Worm (Caenorhabditis elegans) whole organism, late embryonic: ENCODE data around the gene rfl-1.

Experiments
- C08G9.2 ChIP-seq: sonication (generic microtip); optimal IDR thresholded peaks from 2 replicates; lab custom pipeline; 2016; ENCODE audit warnings: mild to moderate bottlenecking, missing genetic modification characterization, moderate library complexity, missing compliant biosample characterization
- K02D7.2 ChIP-seq: sonication (generic microtip); optimal IDR thresholded peaks from 2 replicates; lab custom pipeline; 2017; ENCODE audit warnings: mild to moderate bottlenecking, missing genetic modification characterization, missing compliant biosample characterization
- K09A11.1 ChIP-seq: sonication (generic microtip); optimal IDR thresholded peaks from 2 replicates; lab custom pipeline; 2017; ENCODE audit warnings: antibody characterized with exemption, mild to moderate bottlenecking, missing genetic modification characterization, missing compliant biosample characterization; ENCODE audit not compliant: insufficient read depth
- ahr-1 ChIP-seq: sonication (generic microtip); optimal IDR thresholded peaks from 2 replicates; lab custom pipeline; 2016; ENCODE audit warnings: missing genetic modification characterization, missing compliant biosample characterization
- ceh-14 ChIP-seq: sonication (generic microtip); optimal IDR thresholded peaks from 2 replicates; lab custom pipeline; 2016; ENCODE audit warnings: missing genotype, missing genetic modification characterization, missing compliant biosample characterization
- ceh-22 ChIP-seq: sonication (generic microtip); optimal IDR thresholded peaks from 2 replicates; lab custom pipeline; 2017; ENCODE audit warnings: missing biosample characterization, missing genetic modification characterization
- ceh-31 ChIP-seq: sonication (generic microtip); optimal IDR thresholded peaks from 2 replicates; lab custom pipeline; 2016; ENCODE audit warnings: missing genetic modification characterization, missing compliant biosample characterization
- ceh-34 ChIP-seq: sonication (generic microtip); optimal IDR thresholded peaks from 2 replicates; lab custom pipeline; 2016; ENCODE audit warnings: mild to moderate bottlenecking, missing genetic modification characterization, missing compliant biosample characterization
- ceh-48 ChIP-seq: sonication (generic microtip); optimal IDR thresholded peaks from 2 replicates; lab custom pipeline; 2016; ENCODE audit warnings: missing genetic modification characterization, inconsistent platforms, missing compliant biosample characterization
- ceh-6 ChIP-seq: fragments of 200-800 bp; sonication (Bioruptor generic); optimal IDR thresholded peaks from 2 replicates; lab custom pipeline; 2018; ENCODE audit warnings: mild to moderate bottlenecking, missing genetic modification characterization, missing compliant biosample characterization
- dve-1 ChIP-seq: sonication (generic microtip); optimal IDR thresholded peaks from 2 replicates; lab custom pipeline; 2017; ENCODE audit warnings: antibody characterized with exemption, mild to moderate bottlenecking, missing genetic modification characterization, missing compliant biosample characterization
- fax-1 ChIP-seq: sonication (generic microtip); optimal IDR thresholded peaks from 2 replicates; lab custom pipeline; 2016; ENCODE audit warnings: missing genotype, missing genetic modification characterization, missing compliant biosample characterization
- fkh-6 ChIP-seq: sonication (generic microtip); optimal IDR thresholded peaks from 2 replicates; lab custom pipeline; 2016; ENCODE audit warnings: missing genetic modification characterization, missing compliant biosample characterization
- gmeb-2 ChIP-seq: sonication (generic microtip); optimal IDR thresholded peaks from 2 replicates; lab custom pipeline; 2016; ENCODE audit warnings: missing genetic modification characterization, inconsistent platforms, missing compliant biosample characterization
- hlh-13 ChIP-seq: fragments of 200-800 bp; sonication (Bioruptor generic); optimal IDR thresholded peaks from 2 replicates; lab custom pipeline; 2018; ENCODE audit warnings: mild to moderate bottlenecking, missing genetic modification characterization, missing compliant biosample characterization
- hlh-30 ChIP-seq: sonication (generic microtip); optimal IDR thresholded peaks from 2 replicates; lab custom pipeline; 2017; ENCODE audit warnings: antibody characterized with exemption, missing genetic modification characterization, missing compliant biosample characterization; ENCODE audit not compliant: insufficient read depth
- hlh-8 ChIP-seq: sonication (generic microtip); optimal IDR thresholded peaks from 2 replicates; lab custom pipeline; 2016; ENCODE audit warnings: missing genotype, missing genetic modification characterization, missing compliant biosample characterization
- lim-6 ChIP-seq: sonication (generic microtip); optimal IDR thresholded peaks from 2 replicates; lab custom pipeline; 2016; ENCODE audit warnings: missing genetic modification characterization, missing compliant biosample characterization
- mec-3 ChIP-seq: sonication (generic microtip); optimal IDR thresholded peaks from 2 replicates; lab custom pipeline; 2016; ENCODE audit warnings: borderline replicate concordance, missing genetic modification characterization, missing compliant biosample characterization
- nhr-11 ChIP-seq: fragments of 150-350 bp; optimal IDR thresholded peaks from 2 replicates; lab custom pipeline; 2014; ENCODE audit warnings: missing biosample characterization, missing genetic modification characterization
- nhr-232 ChIP-seq: sonication (generic microtip); optimal IDR thresholded peaks from 2 replicates; lab custom pipeline; 2016; ENCODE audit warnings: missing genetic modification characterization, missing compliant biosample characterization
- pag-3 ChIP-seq: sonication (generic microtip); optimal IDR thresholded peaks from 2 replicates; lab custom pipeline; 2016; ENCODE audit warnings: missing compliant biosample characterization, missing genetic modification characterization, borderline replicate concordance
- pat-9 ChIP-seq: fragments of 200-800 bp; sonication (Bioruptor generic); optimal IDR thresholded peaks from 2 replicates; lab custom pipeline; 2018; ENCODE audit warnings: mild to moderate bottlenecking, missing genetic modification characterization, moderate library complexity, missing compliant biosample characterization
- pha-2 ChIP-seq: sonication (generic microtip); optimal IDR thresholded peaks from 2 replicates; lab custom pipeline; 2017; ENCODE audit warnings: mild to moderate bottlenecking, missing genetic modification characterization, missing compliant biosample characterization
- pha-4 ChIP-seq: fragments of 150-350 bp; optimal IDR thresholded peaks from 2 replicates; lab custom pipeline; 2018; ENCODE audit warnings: missing biosample characterization, missing genetic modification reagents, missing genetic modification characterization
- pros-1 ChIP-seq: fragments of 150-350 bp; optimal IDR thresholded peaks from 2 replicates; lab custom pipeline; 2014; ENCODE audit warnings: missing biosample characterization, missing genetic modification reagents, missing genetic modification characterization
- ref-2 ChIP-seq: sonication (generic microtip); optimal IDR thresholded peaks from 2 replicates; lab custom pipeline; 2016; ENCODE audit warnings: missing genetic modification characterization, missing compliant biosample characterization
- sox-4 ChIP-seq: sonication (generic microtip); optimal IDR thresholded peaks from 2 replicates; lab custom pipeline; 2017; ENCODE audit warnings: mild to moderate bottlenecking, missing genetic modification characterization, inconsistent platforms, missing compliant biosample characterization
- unc-3 ChIP-seq, 2 experiments: fragments of 200-800 bp in 1 of 2; sonication (Bioruptor generic) in 1 of 2; sonication (generic microtip) in 1 of 2; conservative IDR thresholded peaks in 1 of 2; optimal IDR thresholded peaks in 1 of 2; 2 replicates each; pipeline versions ENCODE4 v1.3.6 to Lab custom; 2016 to 2022; ENCODE audit warnings: missing compliant biosample characterization in 2 of 2, missing genetic modification characterization in 2 of 2, missing genetic modification reagents in 1 of 2
- unc-42 ChIP-seq: sonication (generic microtip); optimal IDR thresholded peaks from 2 replicates; lab custom pipeline; 2016; ENCODE audit warnings: missing genotype, missing genetic modification characterization, missing compliant biosample characterization
- unc-55 ChIP-seq: sonication (generic microtip); optimal IDR thresholded peaks from 2 replicates; lab custom pipeline; 2017; ENCODE audit warnings: missing biosample characterization, missing genetic modification reagents, missing genetic modification characterization
- zip-5 ChIP-seq: sonication (generic microtip); optimal IDR thresholded peaks from 2 replicates; lab custom pipeline; 2016; ENCODE audit warnings: missing genetic modification characterization, missing compliant biosample characterization

rfl-1 gene

ce11 chrIII:7030044-7030804, 9.2 kb downstream of the rfl-1 start (continued):
- TF ChIP-seq hlh-13 (no peak), pha-2 (tag; lab: Kevin White, UChicago) (peak; percentile 39), C08G9.2 (tag; lab: Kevin White, UChicago) (no peak), nhr-232 (tag; lab: Kevin White, UChicago) (peak; percentile 35), K09A11.1 (no peak), dve-1 (tag; lab: Kevin White, UChicago) (peak; percentile 45), ceh-48 (tag; lab: Kevin White, UChicago) (no peak), pag-3 (no peak), unc-3 (GFP tag; conservative IDR thresholded peaks at IDR 0.05; lab: Robert Waterston, UW) (no peak), unc-3 (tag; optimal IDR thresholded peaks at IDR 0.05; lab: Kevin White, UChicago) (peak; percentile 9), ceh-14 (tag; lab: Kevin White, UChicago) (no peak), pha-4 (tag; lab: Kevin White, UChicago) (no peak), ceh-31 (tag; lab: Kevin White, UChicago) (no peak), lim-6 (tag; lab: Kevin White, UChicago) (no peak), ref-2 (tag; lab: Kevin White, UChicago) (peak; percentile 12), K02D7.2 (no peak), hlh-30 (tag; lab: Kevin White, UChicago) (no peak)

DNA sequence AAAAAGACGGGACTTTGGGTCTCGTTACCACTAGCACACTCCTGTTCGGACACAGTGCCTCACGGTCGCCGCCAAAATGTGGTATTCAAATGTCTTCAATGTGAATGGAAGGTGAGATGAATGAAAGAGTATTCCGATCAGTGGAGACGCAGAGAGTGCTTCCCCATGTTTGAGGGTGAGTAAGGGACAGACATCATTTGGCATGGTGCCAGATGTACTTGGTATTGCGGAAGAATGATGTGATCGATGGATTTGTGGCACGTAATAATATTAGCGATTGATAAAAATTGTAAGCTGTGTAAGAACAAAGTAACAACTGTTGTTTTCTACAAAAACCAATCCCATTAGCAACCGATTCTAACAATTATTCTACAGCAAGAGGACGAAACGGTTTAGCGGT, 11.1 kb downstream of the rfl-1 start:
- TF ChIP-seq pha-4 (tag; lab: Kevin White, UChicago) = no peak
- TF ChIP-seq hlh-8 (tag; lab: Kevin White, UChicago) = no peak
- no peak for TF ChIP-seq mec-3 (tag; lab: Kevin White, UChicago)
- TF ChIP-seq ahr-1 (tag; lab: Kevin White, UChicago) = no peak
- TF ChIP-seq fkh-6 = no peak
- no peak for TF ChIP-seq unc-42 (tag; lab: Kevin White, UChicago)
- TF ChIP-seq nhr-11 (tag; lab: Kevin White, UChicago) = no peak
- no peak for TF ChIP-seq ceh-6 (GFP tag; lab: Kevin White, UChicago)
- TF ChIP-seq sox-4 (tag; lab: Kevin White, UChicago) = no peak
- no peak for TF ChIP-seq ceh-22 (tag; lab: Kevin White, UChicago)
- TF ChIP-seq gmeb-2 = no peak
- no peak for TF ChIP-seq pros-1 (tag; lab: Kevin White, UChicago)
- TF ChIP-seq fax-1 (tag; lab: Kevin White, UChicago) = no peak

DNA sequence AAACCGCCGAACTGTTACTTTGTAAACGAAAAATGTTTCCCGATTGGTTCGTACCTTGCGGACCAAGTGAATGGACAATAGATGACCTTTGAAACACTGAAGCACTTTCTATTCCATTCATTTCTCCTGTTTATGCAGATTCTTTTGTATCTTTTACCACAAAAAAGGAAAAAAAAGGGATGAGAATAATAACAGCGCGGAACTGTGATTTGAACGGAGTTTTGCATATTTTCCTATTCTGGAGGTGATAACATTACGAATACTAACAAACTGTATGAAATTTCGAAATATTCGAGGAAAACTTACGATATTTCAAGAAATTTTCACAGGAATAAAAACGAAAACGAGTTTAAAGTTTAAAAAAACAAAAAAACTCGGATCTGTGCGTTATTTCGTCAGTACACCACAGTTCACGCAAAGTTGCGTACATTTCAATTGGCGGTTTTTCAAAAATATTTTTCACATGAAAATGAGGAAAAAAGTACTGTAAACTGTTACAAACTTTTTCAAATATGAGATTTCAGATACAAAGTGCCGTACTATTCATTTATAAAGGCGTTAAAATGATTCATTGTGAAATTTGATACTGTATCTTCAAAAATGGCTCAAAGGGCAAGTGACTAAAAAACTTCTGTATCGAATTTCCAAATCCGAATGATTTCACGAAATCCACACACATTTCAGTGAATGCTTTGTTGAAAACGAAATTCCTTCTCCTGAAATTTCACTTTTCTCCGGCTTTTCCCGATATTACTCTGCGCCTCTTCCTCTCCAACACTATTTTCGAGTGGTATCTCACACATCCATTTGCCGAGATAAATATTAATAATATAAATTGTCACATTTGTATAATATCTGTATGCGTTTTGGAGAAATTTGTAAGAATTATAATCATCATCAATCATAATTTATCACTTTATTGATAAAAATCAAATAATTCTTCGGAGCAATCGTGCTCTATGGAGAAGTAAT, 13.5 kb downstream of the rfl-1 start:
- TF ChIP-seq pat-9 (tag; lab: Kevin White, UChicago) (no peak), unc-55 (GFP tag; lab: Kevin White, UChicago) (no peak)

DNA sequence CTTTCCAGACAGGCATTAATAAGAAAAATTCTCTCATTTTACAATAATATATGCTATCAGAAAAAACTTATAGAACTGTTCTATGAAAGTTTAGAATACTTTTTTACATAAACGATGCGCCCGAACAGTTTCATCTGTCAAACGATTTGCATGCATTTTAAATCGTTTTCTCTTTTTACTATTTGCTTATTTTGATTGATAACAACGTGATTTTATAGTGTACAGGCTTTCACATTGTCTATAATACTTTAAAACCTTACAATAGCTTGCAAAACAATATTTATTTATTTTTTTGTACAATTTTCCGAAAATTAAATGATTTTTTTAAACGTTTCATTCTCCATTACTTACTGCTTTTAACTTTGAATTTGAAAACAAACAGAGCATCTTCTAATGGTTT, 24.6 kb downstream of the rfl-1 start, which contains the start of gene R01H2.7:
R01H2.7 (minus strand) TSS at position 101 of the 400 bp plus-strand sequence.
- TF ChIP-seq pha-2 (tag; lab: Kevin White, UChicago) = no peak
- TF ChIP-seq dve-1 (tag; lab: Kevin White, UChicago) = no peak
- TF ChIP-seq zip-5 (tag; lab: Kevin White, UChicago) = no peak
- TF ChIP-seq ceh-34 (tag; lab: Kevin White, UChicago) = no peak
- TF ChIP-seq, all 69 proteins: peak for 0
